Worm (Caenorhabditis elegans) whole organism, L2 larva: ENCODE measurements around the gene haly-1.

Experiments
- R02D3.7 ChIP-seq: fragments of 150-350 bp; optimal IDR thresholded peaks from 2 replicates; lab custom pipeline; 2014; ENCODE audit warnings: missing biosample characterization, missing genetic modification characterization
- ama-1 ChIP-seq: fragments of 150-350 bp; optimal IDR thresholded peaks from 2 replicates; lab custom pipeline; 2018; ENCODE audit warnings: inconsistent platforms
- dmd-4 ChIP-seq: sonication (generic microtip); optimal IDR thresholded peaks from 2 replicates; lab custom pipeline; 2017; ENCODE audit warnings: missing biosample characterization, missing genetic modification characterization
- elt-1 ChIP-seq: fragments of 150-350 bp; optimal IDR thresholded peaks from 2 replicates; lab custom pipeline; 2014; ENCODE audit warnings: missing biosample characterization, missing genetic modification characterization
- fos-1 ChIP-seq: fragments of 150-350 bp; optimal IDR thresholded peaks from 2 replicates; lab custom pipeline; 2014; ENCODE audit warnings: missing biosample characterization, missing genetic modification characterization
- lin-39 ChIP-seq: fragments of 150-350 bp; optimal IDR thresholded peaks from 2 replicates; lab custom pipeline; 2014; ENCODE audit warnings: missing biosample characterization, missing genetic modification reagents, missing genetic modification characterization
- lsy-2 ChIP-seq, 2 experiments: fragments of 150-350 bp in 1 of 2; sonication (generic microtip) in 1 of 2; optimal IDR thresholded peaks; 2 replicates each; lab custom pipeline; 2014 to 2017; ENCODE audit warnings: missing biosample characterization in 2 of 2, missing genetic modification characterization in 2 of 2
- mab-5 ChIP-seq: fragments of 150-350 bp; optimal IDR thresholded peaks from 2 replicates; lab custom pipeline; 2014; ENCODE audit warnings: missing biosample characterization, missing genetic modification characterization
- unc-39 ChIP-seq: fragments of 150-350 bp; optimal IDR thresholded peaks from 2 replicates; lab custom pipeline; 2014; ENCODE audit warnings: missing biosample characterization, missing genetic modification characterization
- unc-62 ChIP-seq: fragments of 150-350 bp; optimal IDR thresholded peaks from 2 replicates; lab custom pipeline; 2014; ENCODE audit warnings: missing biosample characterization, missing genetic modification reagents, missing genetic modification characterization
- zag-1 ChIP-seq: fragments of 150-350 bp; optimal IDR thresholded peaks from 2 replicates; lab custom pipeline; 2014; ENCODE audit warnings: missing biosample characterization, missing genetic modification characterization
- ztf-4 ChIP-seq: fragments of 150-350 bp; optimal IDR thresholded peaks from 2 replicates; lab custom pipeline; 2014; ENCODE audit warnings: missing biosample characterization, missing genetic modification characterization

DNA sequence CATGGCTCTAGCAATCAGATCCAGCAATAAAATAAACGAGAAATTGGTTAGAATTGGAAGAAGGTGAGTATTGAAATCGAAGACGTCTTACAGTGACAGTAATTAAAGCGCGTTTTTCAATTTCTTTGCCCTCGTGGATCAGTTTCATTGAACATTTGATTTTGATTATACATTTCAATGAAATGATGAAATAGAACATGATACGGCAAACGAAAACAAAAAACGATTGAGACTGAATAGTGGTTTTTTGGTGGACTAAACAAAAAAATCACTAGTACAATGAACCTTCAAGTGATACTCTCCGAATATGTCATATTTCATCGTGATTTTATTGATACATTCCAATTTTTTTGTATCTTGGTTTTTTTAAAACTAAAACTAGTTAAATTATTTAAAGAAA, at the start of gene haly-1:
- no peak for TF ChIP-seq fos-1
- no peak for TF ChIP-seq lin-39 (tag; lab: Kevin White, UChicago)
- no peak for TF ChIP-seq ama-1 (lab: Kevin White, UChicago)
- TF ChIP-seq zag-1 (tag; lab: Kevin White, UChicago): no peak
- TF ChIP-seq unc-39 (tag; lab: Kevin White, UChicago): no peak
- no peak for TF ChIP-seq unc-62
- no peak for TF ChIP-seq ztf-4 (tag; lab: Kevin White, UChicago)
- no peak for TF ChIP-seq elt-1 (tag; lab: Kevin White, UChicago)
- TF ChIP-seq mab-5 (tag; lab: Kevin White, UChicago): no peak
- TF ChIP-seq R02D3.7 (tag; lab: Kevin White, UChicago): no peak
- no peak for TF ChIP-seq lsy-2 (tag; optimal IDR thresholded peaks at IDR 0.05; lab: Kevin White, UChicago)
- no peak for TF ChIP-seq dmd-4 (tag; lab: Kevin White, UChicago)
